Worm (Caenorhabditis elegans) whole organism, L1 larva: ENCODE data around the gene tbx-8.

ENCODE experiments used
- Y116A8C.19 ChIP-seq: sonication (generic microtip); optimal IDR thresholded peaks from 2 replicates; lab custom pipeline; 2016; ENCODE audit warnings: missing compliant biosample characterization, missing genetic modification characterization, borderline replicate concordance
- alr-1 ChIP-seq: fragments of 200-800 bp; sonication (Bioruptor generic); optimal IDR thresholded peaks from 2 replicates; lab custom pipeline; 2018; ENCODE audit warnings: borderline replicate concordance, mild to moderate bottlenecking, missing genetic modification characterization, missing compliant biosample characterization
- ama-1 ChIP-seq: fragments of 150-350 bp; optimal IDR thresholded peaks from 2 replicates; lab custom pipeline; 2014
- blmp-1 ChIP-seq: fragments of 150-350 bp; optimal IDR thresholded peaks from 2 replicates; lab custom pipeline; 2014; ENCODE audit warnings: missing biosample characterization, missing genetic modification characterization
- ceh-63 ChIP-seq: fragments of 200-800 bp; sonication (Bioruptor generic); optimal IDR thresholded peaks from 2 replicates; lab custom pipeline; 2018; ENCODE audit warnings: mild to moderate bottlenecking, missing genetic modification characterization, missing compliant biosample characterization
- ceh-8 ChIP-seq: fragments of 200-800 bp; sonication (Bioruptor generic); optimal IDR thresholded peaks from 2 replicates; lab custom pipeline; 2018; ENCODE audit warnings: mild to moderate bottlenecking, missing genetic modification characterization, moderate library complexity, missing compliant biosample characterization
- ceh-82 ChIP-seq, 3 experiments: fragments of 150-350 bp in 1 of 3; sonication (generic microtip) in 2 of 3; optimal IDR thresholded peaks; 2 replicates each; lab custom pipeline; 2014 to 2017; ENCODE audit warnings: missing biosample characterization in 3 of 3, missing genetic modification characterization in 3 of 3
- ceh-88 ChIP-seq: fragments of 200-800 bp; sonication (Bioruptor generic); IDR thresholded peaks from 2 replicates; pipeline ENCODE4 v1.3.6; 2022; ENCODE audit warnings: missing genetic modification characterization, missing compliant biosample characterization
- ces-1 ChIP-seq: fragments of 150-350 bp; optimal IDR thresholded peaks from 2 replicates; lab custom pipeline; 2014; ENCODE audit warnings: missing biosample characterization, missing genetic modification reagents, missing genetic modification characterization
- efl-1 ChIP-seq, 4 experiments: fragments of 150-350 bp; optimal IDR thresholded peaks in 3 of 4; peaks in 1 of 4; 1 replicate in 1 of 4; 2 replicates in 3 of 4; lab custom pipeline; 2014; ENCODE audit warnings: missing biosample characterization in 2 of 4, missing genetic modification characterization in 2 of 4, missing genetic modification reagents in 2 of 4
- efl-3 ChIP-seq: fragments of 200-800 bp; sonication (Bioruptor generic); optimal IDR thresholded peaks from 2 replicates; lab custom pipeline; 2018; ENCODE audit warnings: mild to moderate bottlenecking, missing genetic modification characterization, missing compliant biosample characterization
- elt-2 ChIP-seq: sonication (generic microtip); optimal IDR thresholded peaks from 2 replicates; lab custom pipeline; 2016; ENCODE audit warnings: missing genetic modification characterization, mild to moderate bottlenecking, inconsistent platforms, missing compliant biosample characterization, missing genetic modification reagents
- elt-3 ChIP-seq, 6 experiments: fragments of 150-350 bp in 1 of 6; sonication (generic microtip); optimal IDR thresholded peaks; 2 replicates each; lab custom pipeline; 2017 to 2018; ENCODE audit warnings: missing biosample characterization in 6 of 6, missing genetic modification characterization in 6 of 6, inconsistent platforms in 1 of 6
- fkh-10 ChIP-seq: sonication (generic microtip); optimal IDR thresholded peaks from 2 replicates; lab custom pipeline; 2017; ENCODE audit warnings: missing biosample characterization, missing genetic modification reagents, missing genetic modification characterization
- fos-1 ChIP-seq: fragments of 150-350 bp; optimal IDR thresholded peaks from 2 replicates; lab custom pipeline; 2014; ENCODE audit warnings: missing biosample characterization, missing genetic modification characterization
- hpl-2 ChIP-seq: fragments of 150-350 bp; optimal IDR thresholded peaks from 2 replicates; lab custom pipeline; 2014; ENCODE audit warnings: missing biosample characterization, missing genetic modification reagents, missing genetic modification characterization
- irx-1 ChIP-seq: sonication (generic microtip); optimal IDR thresholded peaks from 2 replicates; lab custom pipeline; 2016; ENCODE audit warnings: missing genetic modification characterization, missing compliant biosample characterization
- lin-13 ChIP-seq: fragments of 150-350 bp; optimal IDR thresholded peaks from 2 replicates; lab custom pipeline; 2014; ENCODE audit warnings: missing biosample characterization, missing genetic modification reagents, missing genetic modification characterization
- lin-14 ChIP-seq: fragments of 200-800 bp; sonication (Bioruptor generic); optimal IDR thresholded peaks from 2 replicates; lab custom pipeline; 2018; ENCODE audit warnings: mild to moderate bottlenecking, missing genetic modification characterization, moderate library complexity, missing compliant biosample characterization
- lin-15B ChIP-seq: fragments of 150-350 bp; sonication (generic microtip); optimal IDR thresholded peaks from 3 replicates; lab custom pipeline; 2014; ENCODE audit warnings: missing biosample characterization, missing genetic modification characterization
- lin-35 ChIP-seq, 2 experiments: fragments of 150-350 bp; optimal IDR thresholded peaks; 2 replicates each; lab custom pipeline; 2014; ENCODE audit warnings: missing biosample characterization in 2 of 2, missing genetic modification characterization in 2 of 2, missing genetic modification reagents in 2 of 2
- lir-3 ChIP-seq: sonication (generic microtip); optimal IDR thresholded peaks from 2 replicates; lab custom pipeline; 2016; ENCODE audit warnings: mild to moderate bottlenecking, missing genetic modification characterization, moderate library complexity, missing compliant biosample characterization; ENCODE audit not compliant: poor library complexity
- lsy-2 ChIP-seq, 2 experiments: fragments of 150-350 bp; optimal IDR thresholded peaks; 2 replicates each; lab custom pipeline; 2014; ENCODE audit warnings: missing biosample characterization in 2 of 2, missing genetic modification characterization in 2 of 2
- mef-2 ChIP-seq: fragments of 150-350 bp; optimal IDR thresholded peaks from 2 replicates; lab custom pipeline; 2014; ENCODE audit warnings: missing biosample characterization, missing genetic modification characterization
- mep-1 ChIP-seq: fragments of 150-350 bp; optimal IDR thresholded peaks from 2 replicates; lab custom pipeline; 2014; ENCODE audit warnings: missing biosample characterization, missing genetic modification characterization
- nhr-12 ChIP-seq: sonication (generic microtip); optimal IDR thresholded peaks from 2 replicates; lab custom pipeline; 2017; ENCODE audit warnings: missing biosample characterization, missing genetic modification characterization
- nhr-20 ChIP-seq: sonication (generic microtip); optimal IDR thresholded peaks from 2 replicates; lab custom pipeline; 2016; ENCODE audit warnings: mild to moderate bottlenecking, missing genetic modification characterization, missing compliant biosample characterization
- nhr-47 ChIP-seq: sonication (generic microtip); optimal IDR thresholded peaks from 2 replicates; lab custom pipeline; 2016; ENCODE audit warnings: mild to moderate bottlenecking, missing genetic modification characterization, moderate library complexity, missing compliant biosample characterization
- nhr-71 ChIP-seq: sonication (generic microtip); optimal IDR thresholded peaks from 2 replicates; lab custom pipeline; 2016; ENCODE audit warnings: mild to moderate bottlenecking, missing genetic modification characterization, moderate library complexity, missing compliant biosample characterization
- nhr-85 ChIP-seq: sonication (generic microtip); peaks from one replicate; lab custom pipeline; 2016; ENCODE audit warnings: missing genetic modification characterization, inconsistent platforms, missing compliant biosample characterization
- nhr-90 ChIP-seq: sonication (generic microtip); optimal IDR thresholded peaks from 2 replicates; lab custom pipeline; 2016; ENCODE audit warnings: mild to moderate bottlenecking, missing genetic modification characterization, missing compliant biosample characterization; ENCODE audit not compliant: poor library complexity
- pag-3 ChIP-seq: sonication (generic microtip); optimal IDR thresholded peaks from 2 replicates; lab custom pipeline; 2017; ENCODE audit warnings: missing genetic modification characterization, mild to moderate bottlenecking, missing compliant biosample characterization, antibody characterized with exemption, borderline replicate concordance; ENCODE audit not compliant: insufficient read depth
- pqm-1 ChIP-seq: sonication (generic microtip); optimal IDR thresholded peaks from 3 replicates; lab custom pipeline; 2017; ENCODE audit warnings: missing biosample characterization, missing genetic modification characterization
- snpc-4 ChIP-seq: fragments of 150-350 bp; optimal IDR thresholded peaks from 2 replicates; lab custom pipeline; 2014; ENCODE audit warnings: missing biosample characterization, missing genetic modification characterization
- sup-37 ChIP-seq: fragments of 200-800 bp; sonication (Bioruptor generic); optimal IDR thresholded peaks from 2 replicates; lab custom pipeline; 2018; ENCODE audit warnings: mild to moderate bottlenecking, missing genetic modification characterization, missing compliant biosample characterization
- swsn-7 ChIP-seq: sonication (generic microtip); optimal IDR thresholded peaks from 2 replicates; lab custom pipeline; 2016; ENCODE audit warnings: missing genetic modification characterization, missing compliant biosample characterization
- unc-130 ChIP-seq: fragments of 150-350 bp; optimal IDR thresholded peaks from 2 replicates; lab custom pipeline; 2017; ENCODE audit warnings: missing biosample characterization, missing genetic modification characterization, inconsistent platforms
- unc-30 ChIP-seq: sonication (generic microtip); optimal IDR thresholded peaks from 2 replicates; lab custom pipeline; 2017; ENCODE audit warnings: missing biosample characterization, missing genetic modification characterization
- unc-62 ChIP-seq: fragments of 150-350 bp; optimal IDR thresholded peaks from 2 replicates; lab custom pipeline; 2014; ENCODE audit warnings: missing biosample characterization, missing genetic modification reagents, missing genetic modification characterization
- unc-86 ChIP-seq: sonication (generic microtip); optimal IDR thresholded peaks from 2 replicates; lab custom pipeline; 2016; ENCODE audit warnings: missing genetic modification characterization, missing compliant biosample characterization
- unc-98 ChIP-seq: fragments of 200-800 bp; sonication (Bioruptor generic); IDR thresholded peaks from 2 replicates; pipeline ENCODE4 v1.3.6; 2022; ENCODE audit warnings: missing genetic modification characterization, missing compliant biosample characterization
- vab-15 ChIP-seq: sonication (generic microtip); optimal IDR thresholded peaks from 2 replicates; lab custom pipeline; 2017; ENCODE audit warnings: missing genotype, mild to moderate bottlenecking, missing genetic modification characterization, missing compliant biosample characterization
- zag-1 ChIP-seq: fragments of 150-350 bp; optimal IDR thresholded peaks from 2 replicates; lab custom pipeline; 2014; ENCODE audit warnings: missing biosample characterization, missing genetic modification characterization
- zip-4 ChIP-seq: fragments of 200-800 bp; sonication (Bioruptor generic); optimal IDR thresholded peaks from 2 replicates; lab custom pipeline; 2018; ENCODE audit warnings: mild to moderate bottlenecking, missing genetic modification characterization, moderate library complexity, missing compliant biosample characterization
- ztf-11 ChIP-seq, 2 experiments: sonication (generic microtip); optimal IDR thresholded peaks; 2 replicates each; lab custom pipeline; 2016 to 2017; ENCODE audit warnings: missing genetic modification characterization in 2 of 2, missing biosample characterization in 1 of 2, missing compliant biosample characterization in 1 of 2

tbx-8 gene

DNA sequence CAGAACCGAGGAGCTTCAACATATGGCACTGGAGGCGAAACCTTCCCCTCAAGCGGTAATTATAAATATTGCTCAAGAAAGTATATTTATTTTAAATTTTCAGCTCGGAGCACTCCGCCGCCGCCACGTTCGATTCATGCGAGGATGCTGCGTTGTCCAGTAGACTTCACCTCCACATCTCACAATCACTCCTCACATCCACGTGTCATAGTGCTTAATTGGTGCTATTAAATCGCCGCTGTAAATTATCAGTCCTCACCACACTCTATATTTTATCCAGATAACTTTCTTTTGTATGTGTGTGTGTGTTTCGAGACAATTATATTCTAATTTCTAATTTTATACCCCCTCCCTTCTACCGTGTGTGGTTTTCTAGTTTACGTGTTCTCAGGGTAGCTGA lies 7.4 kb downstream of the tbx-8 start:
- no peak for TF ChIP-seq elt-3 (tag; optimal IDR thresholded peaks at IDR 0.05; lab: Kevin White, UChicago)
- TF ChIP-seq zip-4 (GFP tag; lab: Kevin White, UChicago), result no peak
- TF ChIP-seq efl-1 (optimal IDR thresholded peaks at IDR 0.05; lab: Kevin White, UChicago), result no peak
- no peak for TF ChIP-seq efl-1 (GFP tag; optimal IDR thresholded peaks at IDR 0.05 in 1 of 2; lab: Kevin White, UChicago)

DNA sequence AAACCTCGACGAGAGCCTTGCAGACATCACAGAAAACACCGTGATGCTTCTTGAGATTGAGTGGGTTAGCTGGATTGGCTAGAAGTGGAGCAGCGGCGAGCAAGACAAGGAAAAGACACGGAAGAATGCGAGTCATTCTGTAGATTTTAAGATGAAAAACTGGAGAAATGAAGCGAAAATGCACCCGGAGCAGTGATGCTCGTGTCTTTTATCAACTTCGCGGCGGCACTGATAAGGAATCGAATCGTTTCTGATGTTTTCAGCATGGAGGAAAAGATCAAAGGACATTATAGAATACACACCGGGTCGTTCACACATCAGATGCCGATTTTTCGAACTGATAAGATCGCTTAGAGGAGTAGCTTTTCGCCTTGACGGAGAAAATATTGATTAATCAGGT lies 8.2 kb downstream of the tbx-8 start, which contains the start of gene spp-1:
spp-1 (minus strand) TSS at position 287 of the 400 bp plus-strand sequence.
- no peak for TF ChIP-seq ceh-8 (GFP tag; lab: Kevin White, UChicago)
- peak in 1 of 2 experiments; percentile 3 for TF ChIP-seq lsy-2 (tag; optimal IDR thresholded peaks at IDR 0.05; lab: Kevin White, UChicago)
- no peak for TF ChIP-seq lin-15B (tag; lab: Kevin White, UChicago)
- no peak for TF ChIP-seq ces-1
- no peak for TF ChIP-seq swsn-7
- TF ChIP-seq ama-1 (lab: Kevin White, UChicago), result peak; percentile 37
- no peak for TF ChIP-seq unc-62 (GFP tag; lab: Kevin White, UChicago)
- TF ChIP-seq mef-2 (tag; lab: Kevin White, UChicago), result no peak
- TF ChIP-seq lin-35 (GFP tag; optimal IDR thresholded peaks at IDR 0.05; lab: Kevin White, UChicago), result peak in 1 of 2 experiments; percentile 26
- no peak for TF ChIP-seq unc-86
- TF ChIP-seq irx-1 (tag; lab: Kevin White, UChicago), result no peak
- peak; percentile 83 for TF ChIP-seq elt-2 (tag; lab: Kevin White, UChicago)
- TF ChIP-seq ceh-88, result no peak
- no peak for TF ChIP-seq fos-1 (tag; lab: Kevin White, UChicago)
- TF ChIP-seq pqm-1 (tag; lab: Kevin White, UChicago), result peak; percentile 44
- TF ChIP-seq Y116A8C.19 (tag; lab: Kevin White, UChicago), result no peak
- TF ChIP-seq lin-14 (GFP tag; lab: Kevin White, UChicago), result no peak
- no peak for TF ChIP-seq vab-15 (tag; lab: Kevin White, UChicago)
- TF ChIP-seq zag-1, result no peak
- TF ChIP-seq nhr-12 (tag; lab: Kevin White, UChicago), result no peak
- TF ChIP-seq blmp-1 (tag; lab: Kevin White, UChicago), result no peak
- TF ChIP-seq unc-30, result no peak
- no peak for TF ChIP-seq efl-1 (optimal IDR thresholded peaks at IDR 0.05; lab: Kevin White, UChicago)
- TF ChIP-seq efl-1 (GFP tag; optimal IDR thresholded peaks at IDR 0.05 in 1 of 2; lab: Kevin White, UChicago), result peak in 1 of 2 experiments; percentile 35
- no peak for TF ChIP-seq mep-1 (tag; lab: Kevin White, UChicago)
- no peak for TF ChIP-seq ceh-82 (tag; optimal IDR thresholded peaks at IDR 0.05; lab: Kevin White, UChicago)
- no peak for TF ChIP-seq hpl-2 (GFP tag; lab: Kevin White, UChicago)
- TF ChIP-seq sup-37 (GFP tag; lab: Kevin White, UChicago), result no peak
- no peak for TF ChIP-seq nhr-47
- no peak for TF ChIP-seq nhr-85 (tag; lab: Kevin White, UChicago)
- TF ChIP-seq nhr-20 (tag; lab: Kevin White, UChicago), result no peak
- TF ChIP-seq lin-13 (GFP tag; lab: Kevin White, UChicago), result no peak
- TF ChIP-seq fkh-10 (GFP tag; lab: Kevin White, UChicago), result no peak
- TF ChIP-seq ztf-11 (tag; optimal IDR thresholded peaks at IDR 0.05; lab: Kevin White, UChicago), result no peak
- TF ChIP-seq efl-3 (GFP tag; lab: Kevin White, UChicago), result no peak
- TF ChIP-seq alr-1, result no peak
- no peak for TF ChIP-seq snpc-4 (tag; lab: Kevin White, UChicago)
- no peak for TF ChIP-seq elt-3 (tag; optimal IDR thresholded peaks at IDR 0.05; lab: Kevin White, UChicago)
- TF ChIP-seq nhr-71 (tag; lab: Kevin White, UChicago), result no peak
- no peak for TF ChIP-seq nhr-90 (tag; lab: Kevin White, UChicago)
- TF ChIP-seq pag-3 (tag; lab: Kevin White, UChicago), result no peak
- TF ChIP-seq ceh-63 (GFP tag; lab: Kevin White, UChicago), result no peak
- TF ChIP-seq unc-130 (tag; lab: Kevin White, UChicago), result no peak
- no peak for TF ChIP-seq unc-98 (GFP tag; lab: Robert Waterston, UW)
- TF ChIP-seq lir-3, result no peak
- TF ChIP-seq, all 84 proteins: peak for 6
